Worm (Caenorhabditis elegans) whole organism, late embryonic: ENCODE measurements around the gene F07H5.7.

Experiments
- K02D7.2 ChIP-seq: sonication (generic microtip); optimal IDR thresholded peaks from 2 replicates; lab custom pipeline; 2017; ENCODE audit warnings: mild to moderate bottlenecking, missing genetic modification characterization, missing compliant biosample characterization
- T23F11.4 ChIP-seq: fragments of 200-800 bp; sonication (Bioruptor generic); optimal IDR thresholded peaks from 2 replicates; lab custom pipeline; 2018; ENCODE audit warnings: mild to moderate bottlenecking, missing genetic modification characterization, missing compliant biosample characterization
- Y22D7AL.16 ChIP-seq: sonication (generic microtip); optimal IDR thresholded peaks from 2 replicates; lab custom pipeline; 2016; ENCODE audit warnings: missing genetic modification characterization, missing compliant biosample characterization
- ama-1 ChIP-seq: fragments of 150-350 bp; optimal IDR thresholded peaks from 2 replicates; lab custom pipeline; 2014
- ceh-14 ChIP-seq: sonication (generic microtip); optimal IDR thresholded peaks from 2 replicates; lab custom pipeline; 2016; ENCODE audit warnings: missing genotype, missing genetic modification characterization, missing compliant biosample characterization
- ceh-18 ChIP-seq: sonication (generic microtip); optimal IDR thresholded peaks from 2 replicates; lab custom pipeline; 2016; ENCODE audit warnings: missing genetic modification characterization, missing compliant biosample characterization
- ceh-2 ChIP-seq: sonication (generic microtip); optimal IDR thresholded peaks from 2 replicates; lab custom pipeline; 2016; ENCODE audit warnings: missing genotype, missing genetic modification characterization, missing compliant biosample characterization
- ceh-22 ChIP-seq: sonication (generic microtip); optimal IDR thresholded peaks from 2 replicates; lab custom pipeline; 2017; ENCODE audit warnings: missing biosample characterization, missing genetic modification characterization
- ceh-24 ChIP-seq: sonication (generic microtip); optimal IDR thresholded peaks from 2 replicates; lab custom pipeline; 2016; ENCODE audit warnings: mild to moderate bottlenecking, missing genetic modification characterization, missing compliant biosample characterization
- ceh-30 ChIP-seq: fragments of 150-350 bp; optimal IDR thresholded peaks from 2 replicates; lab custom pipeline; 2014; ENCODE audit warnings: missing biosample characterization, missing genetic modification characterization
- ceh-31 ChIP-seq: sonication (generic microtip); optimal IDR thresholded peaks from 2 replicates; lab custom pipeline; 2016; ENCODE audit warnings: missing genetic modification characterization, missing compliant biosample characterization
- ceh-34 ChIP-seq: sonication (generic microtip); optimal IDR thresholded peaks from 2 replicates; lab custom pipeline; 2016; ENCODE audit warnings: mild to moderate bottlenecking, missing genetic modification characterization, missing compliant biosample characterization
- ceh-45 ChIP-seq: fragments of 200-800 bp; sonication (Bioruptor generic); IDR thresholded peaks from 2 replicates; pipeline ENCODE4 v1.3.6; 2022; ENCODE audit warnings: missing genetic modification reagents, missing genetic modification characterization, missing compliant biosample characterization
- ceh-48 ChIP-seq: sonication (generic microtip); optimal IDR thresholded peaks from 2 replicates; lab custom pipeline; 2016; ENCODE audit warnings: missing genetic modification characterization, inconsistent platforms, missing compliant biosample characterization
- ceh-9 ChIP-seq: sonication (generic microtip); optimal IDR thresholded peaks from 2 replicates; lab custom pipeline; 2016; ENCODE audit warnings: mild to moderate bottlenecking, missing genetic modification characterization, inconsistent platforms, missing compliant biosample characterization
- dve-1 ChIP-seq: sonication (generic microtip); optimal IDR thresholded peaks from 2 replicates; lab custom pipeline; 2017; ENCODE audit warnings: antibody characterized with exemption, mild to moderate bottlenecking, missing genetic modification characterization, missing compliant biosample characterization
- elt-4 ChIP-seq: sonication (generic microtip); optimal IDR thresholded peaks from 2 replicates; lab custom pipeline; 2016; ENCODE audit warnings: missing genetic modification characterization, missing compliant biosample characterization
- eyg-1 ChIP-seq: sonication (generic microtip); optimal IDR thresholded peaks from 2 replicates; lab custom pipeline; 2016; ENCODE audit warnings: missing genotype, missing genetic modification characterization, missing compliant biosample characterization
- hlh-13 ChIP-seq: fragments of 200-800 bp; sonication (Bioruptor generic); optimal IDR thresholded peaks from 2 replicates; lab custom pipeline; 2018; ENCODE audit warnings: mild to moderate bottlenecking, missing genetic modification characterization, missing compliant biosample characterization
- hlh-8 ChIP-seq: sonication (generic microtip); optimal IDR thresholded peaks from 2 replicates; lab custom pipeline; 2016; ENCODE audit warnings: missing genotype, missing genetic modification characterization, missing compliant biosample characterization
- lin-11 ChIP-seq: fragments of 200-800 bp; sonication (Bioruptor generic); optimal IDR thresholded peaks from 2 replicates; lab custom pipeline; 2018; ENCODE audit warnings: mild to moderate bottlenecking, missing genetic modification characterization, missing compliant biosample characterization
- mec-3 ChIP-seq: sonication (generic microtip); optimal IDR thresholded peaks from 2 replicates; lab custom pipeline; 2016; ENCODE audit warnings: borderline replicate concordance, missing genetic modification characterization, missing compliant biosample characterization
- nhr-11 ChIP-seq: fragments of 150-350 bp; optimal IDR thresholded peaks from 2 replicates; lab custom pipeline; 2014; ENCODE audit warnings: missing biosample characterization, missing genetic modification characterization
- pag-3 ChIP-seq: sonication (generic microtip); optimal IDR thresholded peaks from 2 replicates; lab custom pipeline; 2016; ENCODE audit warnings: missing compliant biosample characterization, missing genetic modification characterization, borderline replicate concordance
- pax-1 ChIP-seq: fragments of 150-350 bp; optimal IDR thresholded peaks from 2 replicates; lab custom pipeline; 2014; ENCODE audit warnings: missing biosample characterization, missing genetic modification characterization
- pha-2 ChIP-seq: sonication (generic microtip); optimal IDR thresholded peaks from 2 replicates; lab custom pipeline; 2017; ENCODE audit warnings: mild to moderate bottlenecking, missing genetic modification characterization, missing compliant biosample characterization
- pha-4 ChIP-seq: fragments of 150-350 bp; optimal IDR thresholded peaks from 2 replicates; lab custom pipeline; 2018; ENCODE audit warnings: missing biosample characterization, missing genetic modification reagents, missing genetic modification characterization
- pros-1 ChIP-seq: fragments of 150-350 bp; optimal IDR thresholded peaks from 2 replicates; lab custom pipeline; 2014; ENCODE audit warnings: missing biosample characterization, missing genetic modification reagents, missing genetic modification characterization
- sdc-2 ChIP-seq: sonication (generic microtip); optimal IDR thresholded peaks from 2 replicates; lab custom pipeline; 2016; ENCODE audit warnings: missing genotype, missing genetic modification characterization, missing compliant biosample characterization
- tbx-7 ChIP-seq: sonication (generic microtip); optimal IDR thresholded peaks from 2 replicates; lab custom pipeline; 2016; ENCODE audit warnings: missing genotype, missing genetic modification characterization, missing compliant biosample characterization
- unc-42 ChIP-seq: sonication (generic microtip); optimal IDR thresholded peaks from 2 replicates; lab custom pipeline; 2016; ENCODE audit warnings: missing genotype, missing genetic modification characterization, missing compliant biosample characterization
- zip-5 ChIP-seq: sonication (generic microtip); optimal IDR thresholded peaks from 2 replicates; lab custom pipeline; 2016; ENCODE audit warnings: missing genetic modification characterization, missing compliant biosample characterization
- ztf-16 ChIP-seq: sonication (generic microtip); optimal IDR thresholded peaks from 2 replicates; lab custom pipeline; 2017; ENCODE audit warnings: missing genetic modification characterization, missing compliant biosample characterization

The F07H5.7 gene

ce11 chrII:8794072-8794471 is at the start of gene F07H5.7:
TSS of gene F07H5.7 (minus strand) at chrII:8794172.
- TF ChIP-seq ceh-18 (tag; lab: Kevin White, UChicago) (no peak), lin-11 (tag; lab: Kevin White, UChicago) (no peak), ceh-34 (no peak), dve-1 (no peak), ceh-2 (tag; lab: Kevin White, UChicago) (no peak), eyg-1 (tag; lab: Kevin White, UChicago) (no peak), pha-4 (no peak), ceh-9 (tag; lab: Kevin White, UChicago) (no peak), sdc-2 (no peak)

DNA sequence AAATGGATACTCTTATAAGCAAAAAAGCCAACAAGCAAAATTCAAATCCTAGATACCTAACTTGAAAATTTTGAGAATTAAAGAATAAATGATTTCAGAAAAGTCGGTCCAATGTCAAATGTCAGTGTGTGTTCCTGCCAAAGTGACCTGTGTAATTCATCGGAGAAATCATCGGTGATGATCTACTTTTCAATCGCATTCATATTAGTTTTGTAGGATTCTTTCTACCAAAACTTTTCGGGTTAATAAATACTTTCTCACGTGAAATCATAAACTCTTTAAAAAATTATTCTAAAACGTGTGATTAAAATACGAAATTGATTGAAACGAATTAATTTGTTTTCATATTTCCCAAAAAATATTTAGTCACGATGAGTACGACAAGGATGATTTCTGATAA is 45.1 kb upstream of the F07H5.7 start, which contains the start of gene F46C5.7:
Gene F46C5.7, plus strand, starts transcription at position 301 of the 400 bp plus-strand sequence.
- TF ChIP-seq T23F11.4 (GFP tag; lab: Kevin White, UChicago) (no peak), ceh-9 (tag; lab: Kevin White, UChicago) (no peak), Y22D7AL.16 (tag; lab: Kevin White, UChicago) (no peak), hlh-8 (tag; lab: Kevin White, UChicago) (no peak), nhr-11 (tag; lab: Kevin White, UChicago) (no peak)

ce11 chrII:8835857-8836256 is 41.9 kb upstream of the F07H5.7 start, which contains the start of gene F46C5.4:
TSS of gene F46C5.4 (plus strand) at chrII:8836078.
- peak; percentile 58 for TF ChIP-seq unc-42 (tag; lab: Kevin White, UChicago)
- TF ChIP-seq ceh-24 = no peak
- TF ChIP-seq, all 69 proteins: peak for 1

DNA sequence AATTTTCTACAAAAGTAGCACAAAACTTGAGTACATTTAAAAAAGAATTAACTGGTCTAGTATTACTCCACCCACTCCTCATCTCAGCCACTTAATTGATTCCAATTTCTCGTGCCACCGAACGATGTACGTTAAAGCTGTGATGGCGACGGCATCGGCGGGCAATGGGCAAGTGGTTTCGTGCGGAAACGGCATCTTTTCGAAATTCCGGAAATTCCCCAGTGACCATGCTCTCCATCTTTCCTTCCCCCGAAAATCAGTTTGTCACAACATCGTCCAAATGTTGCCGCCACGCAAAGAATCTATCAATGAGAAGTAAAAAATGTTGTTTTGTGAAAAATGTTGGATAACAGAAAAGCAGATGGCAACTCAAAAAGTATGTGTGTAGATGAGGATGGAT is 39.0 kb upstream of the F07H5.7 start:
- TF ChIP-seq ama-1 (lab: Kevin White, UChicago) (no peak), ceh-31 (tag; lab: Kevin White, UChicago) (no peak), pha-2 (tag; lab: Kevin White, UChicago) (no peak), ceh-22 (tag; lab: Kevin White, UChicago) (no peak), ceh-48 (tag; lab: Kevin White, UChicago) (no peak), ztf-16 (no peak)

DNA sequence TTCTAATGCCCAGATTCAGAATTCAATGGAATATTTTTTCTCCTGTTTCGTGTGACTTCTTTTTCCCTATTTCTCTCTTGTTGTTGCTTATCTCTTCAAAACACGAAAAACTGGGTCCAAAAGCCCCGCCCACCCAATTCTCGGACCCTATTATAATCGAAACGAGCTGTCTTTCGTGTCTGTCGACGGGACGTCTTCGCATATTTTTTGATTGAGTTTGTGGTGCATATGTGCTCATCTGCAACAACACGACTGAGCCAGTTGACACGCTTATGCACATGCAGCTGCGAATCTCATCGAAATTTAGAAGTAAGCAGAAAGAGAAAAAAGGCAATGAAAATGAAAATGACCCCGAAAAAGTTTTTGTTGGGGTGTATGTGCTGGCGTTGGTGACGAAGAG is 36.9 kb upstream of the F07H5.7 start:
- no peak for TF ChIP-seq ceh-34
- TF ChIP-seq mec-3 (tag; lab: Kevin White, UChicago) = no peak
- TF ChIP-seq tbx-7 = no peak
- TF ChIP-seq zip-5 = no peak
- peak; percentile 63 for TF ChIP-seq unc-42 (tag; lab: Kevin White, UChicago)
- TF ChIP-seq pros-1 (tag; lab: Kevin White, UChicago) = no peak
- TF ChIP-seq ceh-30 = no peak

ce11 chrII:8829189-8829588 is 35.2 kb upstream of the F07H5.7 start, which contains the start of gene F46C5.2:
TSS of gene F46C5.2 (minus strand) at chrII:8829289.
- TF ChIP-seq pax-1 (tag; lab: Kevin White, UChicago) = no peak
- no peak for TF ChIP-seq hlh-13 (GFP tag; lab: Kevin White, UChicago)
- no peak for TF ChIP-seq pag-3 (tag; lab: Kevin White, UChicago)
- TF ChIP-seq K02D7.2 (tag; lab: Kevin White, UChicago) = no peak
- TF ChIP-seq pha-2 (tag; lab: Kevin White, UChicago) = no peak
- TF ChIP-seq lin-11 (tag; lab: Kevin White, UChicago) = no peak
- TF ChIP-seq ceh-45 (GFP tag; lab: Robert Waterston, UW) = no peak
- no peak for TF ChIP-seq elt-4
- no peak for TF ChIP-seq ceh-14 (tag; lab: Kevin White, UChicago)
